Fruit fly (Drosophila melanogaster): Measurements from ENCODE around the gene CG4619.
A peak's percentile ranks its signal among the peaks of the same experiment; 100 is the strongest.

CG4619 gene

dm6 chr2L:9894871-9895364 is 43.7 kb upstream of the CG4619 start, which contains the start of gene Bka (continued):
- TF ChIP-seq CG15696 (tag; optimal IDR thresholded peaks at IDR 0.05), result peak; percentile 25
- TF ChIP-seq bcd (GFP tag; optimal IDR thresholded peaks at IDR 0.05), result peak; percentile 48
- peak; percentile 62 for TF ChIP-seq CG18619 (GFP tag; optimal IDR thresholded peaks at IDR 0.05)
- TF ChIP-seq CG8290 (GFP tag; optimal IDR thresholded peaks at IDR 0.05), result peak; percentile 75
- TF ChIP-seq CG8290 (tag; optimal IDR thresholded peaks at IDR 0.05), result peak; percentile 56 to 66
- no peak for TF ChIP-seq Blimp-1 (GFP tag; optimal IDR thresholded peaks at IDR 0.05)
- no peak for TF ChIP-seq TFAM (GFP tag; optimal IDR thresholded peaks at IDR 0.05)
- no peak for TF ChIP-seq danr (GFP tag; IDR thresholded peaks at IDR 0.05)
- no peak for TF ChIP-seq Camta (GFP tag; optimal IDR thresholded peaks at IDR 0.05)
- TF ChIP-seq fd64A (GFP tag; optimal IDR thresholded peaks at IDR 0.05), result peak; percentile 18
- no peak for TF ChIP-seq Side (GFP tag; optimal IDR thresholded peaks at IDR 0.05)
- no peak for TF ChIP-seq Kr (GFP tag; optimal IDR thresholded peaks at IDR 0.05)
- TF ChIP-seq BEAF-32 (GFP tag; optimal IDR thresholded peaks at IDR 0.05), result peak; percentile 99
- no peak for TF ChIP-seq HmgD (GFP tag; optimal IDR thresholded peaks at IDR 0.05)
- no peak for TF ChIP-seq Mrtf (GFP tag; IDR thresholded peaks at IDR 0.05)
- peak; percentile 86 for TF ChIP-seq CG15514 (GFP tag; optimal IDR thresholded peaks at IDR 0.05)
- peak; percentile 72 for TF ChIP-seq lab (GFP tag; optimal IDR thresholded peaks at IDR 0.05)
- no peak for TF ChIP-seq pan (optimal IDR thresholded peaks at IDR 0.05)
- peak in 1 of 2 experiments; percentile 39 for TF ChIP-seq pan (GFP tag; optimal IDR thresholded peaks at IDR 0.05 in 1 of 2, IDR thresholded peaks at IDR 0.05 in 1 of 2)
- peak; percentile 29 for TF ChIP-seq CG4854 (GFP tag; optimal IDR thresholded peaks at IDR 0.05)
- TF ChIP-seq CG32772 (GFP tag; IDR thresholded peaks at IDR 0.05), result no peak
- TF ChIP-seq CG9797 (GFP tag; optimal IDR thresholded peaks at IDR 0.05), result peak; percentile 57
- peak; percentile 1 for TF ChIP-seq CG13123 (GFP tag; optimal IDR thresholded peaks at IDR 0.05)
- TF ChIP-seq CG11504 (tag; optimal IDR thresholded peaks at IDR 0.05), result no peak
- no peak for TF ChIP-seq chn (GFP tag; optimal IDR thresholded peaks at IDR 0.05)
- TF ChIP-seq MESR4 (GFP tag; optimal IDR thresholded peaks at IDR 0.05), result peak; percentile 96
- TF ChIP-seq CG10274 (GFP tag; optimal IDR thresholded peaks at IDR 0.05), result peak; percentile 22
- TF ChIP-seq Gug (GFP tag; IDR thresholded peaks at IDR 0.05), result no peak
- peak; percentile 24 for TF ChIP-seq CG10209 (GFP tag; optimal IDR thresholded peaks at IDR 0.05)
- no peak for TF ChIP-seq Mes4 (GFP tag; optimal IDR thresholded peaks at IDR 0.05)
- peak; percentile 95 for TF ChIP-seq amos (GFP tag; IDR thresholded peaks at IDR 0.05; ENCODE audit: partially characterized antibody)
- TF ChIP-seq vfl (GFP tag; optimal IDR thresholded peaks at IDR 0.05), result no peak
- peak; percentile 44 for TF ChIP-seq lilli (GFP tag; optimal IDR thresholded peaks at IDR 0.05)
- peak; percentile 81 for TF ChIP-seq B-H2 (GFP tag; optimal IDR thresholded peaks at IDR 0.05)
- TF ChIP-seq exex (tag; optimal IDR thresholded peaks at IDR 0.05), result peak; percentile 46
- no peak for TF ChIP-seq dimm (GFP tag; IDR thresholded peaks at IDR 0.05)
- peak; percentile 79 for TF ChIP-seq Sry-δ (GFP tag; optimal IDR thresholded peaks at IDR 0.05)
- no peak for TF ChIP-seq CG11398 (GFP tag; optimal IDR thresholded peaks at IDR 0.05)
- no peak for TF ChIP-seq fd96Cb (tag; optimal IDR thresholded peaks at IDR 0.05)
- no peak for TF ChIP-seq CG11696 (GFP tag; IDR thresholded peaks at IDR 0.05)
- peak; percentile 96; the same call in 3 of the 4 replicates for TF ChIP-seq chinmo (GFP tag; IDR thresholded peaks at IDR 0.05; ENCODE audit: partially characterized antibody)
- no peak for TF ChIP-seq CG4404 (GFP tag; IDR thresholded peaks at IDR 0.05)
- peak; percentile 74 for TF ChIP-seq nmo (GFP tag; optimal IDR thresholded peaks at IDR 0.05)
- no peak for TF ChIP-seq psq (GFP tag; optimal IDR thresholded peaks at IDR 0.05)
- no peak for TF ChIP-seq Atf-2 (GFP tag; optimal IDR thresholded peaks at IDR 0.05)
- TF ChIP-seq Opbp (GFP tag; IDR thresholded peaks at IDR 0.05; ENCODE audit: partially characterized antibody), result peak; percentile 95
- TF ChIP-seq CG14014 (GFP tag; IDR thresholded peaks at IDR 0.05), result no peak
- TF ChIP-seq CG9727 (GFP tag; optimal IDR thresholded peaks at IDR 0.05), result peak; percentile 77
- peak; percentile 50 for TF ChIP-seq CG8388 (GFP tag; optimal IDR thresholded peaks at IDR 0.05)
- peak; percentile 92 for TF ChIP-seq trem (tag; optimal IDR thresholded peaks at IDR 0.05)
- peak; percentile 79 for TF ChIP-seq E2f2 (GFP tag; IDR thresholded peaks at IDR 0.05)
